Worm (Caenorhabditis elegans): ENCODE measurements around the gene skih-2.

- TF ChIP-seq lin-13 (tag; optimal IDR thresholded peaks at IDR 0.05) (no peak), nhr-237 (tag; optimal IDR thresholded peaks at IDR 0.05) (no peak), ces-1 (GFP tag; optimal IDR thresholded peaks at IDR 0.05) (no peak), lsy-2 (tag; optimal IDR thresholded peaks at IDR 0.05) (no peak), nhr-12 (tag; optimal IDR thresholded peaks at IDR 0.05) (no peak), unc-62 (GFP tag; optimal IDR thresholded peaks at IDR 0.05) (no peak), blmp-1 (tag; optimal IDR thresholded peaks at IDR 0.05) (no peak), unc-39 (tag; optimal IDR thresholded peaks at IDR 0.05) (no peak), nhr-28 (tag; optimal IDR thresholded peaks at IDR 0.05) (no peak), sptf-1 (tag; optimal IDR thresholded peaks at IDR 0.05) (no peak), snpc-4 (tag; optimal IDR thresholded peaks at IDR 0.05) (no peak), lin-32 (GFP tag; optimal IDR thresholded peaks at IDR 0.05) (no peak)
These were observed 27.5 kb upstream of the skih-2 start, which contains the start of gene nhr-67 for ce11 chrIV:11169652-11170051.

All from whole organism, mixed stage, embryonic.